Fruit fly (Drosophila melanogaster) whole organism, pupa: ENCODE results near the gene lic.

Experiments used
- CG12605 ChIP-seq: fragments of 200-800 bp; sonication (Bioruptor generic); IDR thresholded peaks from 2 replicates; pipeline ENCODE4 v1.3.6; 2022; ENCODE audit warnings: missing biosample characterization, missing genetic modification characterization
- CG15710 ChIP-seq: fragments of 200-800 bp; sonication (Bioruptor generic); optimal IDR thresholded peaks from 2 replicates; lab custom pipeline; 2018; ENCODE audit warnings: missing biosample characterization, mild to moderate bottlenecking, missing genetic modification characterization, moderate library complexity
- CG17806 ChIP-seq: fragments of 200-800 bp; sonication (Bioruptor generic); optimal IDR thresholded peaks from 2 replicates; lab custom pipeline; 2018; ENCODE audit warnings: missing biosample characterization, mild to moderate bottlenecking, missing genetic modification characterization, moderate library complexity
- CG4496 ChIP-seq: fragments of 200-800 bp; sonication (Bioruptor generic); IDR thresholded peaks from 3 replicates; pipeline ENCODE4 v1.3.6; 2022; ENCODE audit warnings: missing biosample characterization, missing genetic modification characterization
- EcR ChIP-seq: fragments of 200-800 bp; sonication (Bioruptor generic); optimal IDR thresholded peaks from 3 replicates; lab custom pipeline; 2019; ENCODE audit warnings: missing biosample characterization, missing genetic modification characterization, mild to moderate bottlenecking, moderate library complexity, missing genetic modification reagents
- Snoo ChIP-seq: fragments of 200-800 bp; sonication (Bioruptor generic); optimal IDR thresholded peaks from 3 replicates; lab custom pipeline; 2017; ENCODE audit warnings: missing biosample characterization, mild to moderate bottlenecking, missing genetic modification characterization, inconsistent platforms
- fd96Ca ChIP-seq: fragments of 200-800 bp; sonication (Bioruptor generic); IDR thresholded peaks from 3 replicates; pipeline ENCODE4 v1.3.6; 2022; ENCODE audit warnings: missing biosample characterization, missing genetic modification characterization
- gl ChIP-seq: fragments of 200-800 bp; sonication (Bioruptor generic); optimal IDR thresholded peaks from 2 replicates; lab custom pipeline; 2018; ENCODE audit warnings: missing biosample characterization, mild to moderate bottlenecking, missing genetic modification characterization

DNA sequence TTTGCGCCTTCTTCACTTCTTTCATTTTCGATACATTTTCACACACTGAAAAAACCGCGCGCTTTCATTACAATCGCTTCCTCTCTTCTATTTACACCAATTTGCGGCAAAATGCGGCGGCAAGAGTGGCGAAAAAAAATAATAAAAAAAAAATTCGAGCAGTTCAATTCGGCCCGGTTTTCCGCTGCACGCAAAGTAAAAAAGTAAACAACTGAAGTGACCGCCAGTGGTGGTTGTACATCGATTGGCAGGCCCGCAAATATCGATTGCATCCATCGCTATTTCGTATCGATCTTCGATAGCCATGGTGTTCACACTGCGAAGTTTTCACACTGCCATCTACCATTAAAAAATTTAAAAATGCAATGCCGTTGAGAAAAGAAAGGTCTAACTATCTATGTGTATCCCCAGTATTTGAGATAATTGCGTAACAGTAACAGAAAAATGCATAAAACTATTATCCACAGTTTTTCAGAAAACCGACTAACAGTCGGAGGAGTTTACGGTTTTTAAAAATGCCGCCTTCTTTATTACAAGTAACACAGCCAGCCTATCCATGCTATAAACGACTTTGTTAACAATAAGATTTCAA lies 21.4 kb downstream of the lic start, which contains the start of gene Chpf:
- no peak for TF ChIP-seq EcR
- TF ChIP-seq Snoo = no peak
- no peak for TF ChIP-seq gl (tag; lab: Kevin White, UChicago)
- no peak; the same call in 1 of the 2 replicates for TF ChIP-seq CG12605 (GFP tag; lab: Robert Waterston, UW)
- no peak for TF ChIP-seq fd96Ca (GFP tag; lab: Robert Waterston, UW)
- TF ChIP-seq CG17806 (tag; lab: Kevin White, UChicago) = no peak
- TF ChIP-seq CG15710 (tag; lab: Kevin White, UChicago) = no peak
- 0 out of 3 replicates have a peak, but pooled peaks have one; percentile 55 for TF ChIP-seq CG4496
